Worm (Caenorhabditis elegans) whole organism, L4 larva: Measurements from ENCODE around the gene Y51H4A.5.

Experiments
- fos-1 ChIP-seq: fragments of 150-350 bp; optimal IDR thresholded peaks from 2 replicates; lab custom pipeline; 2014; ENCODE audit warnings: missing biosample characterization, missing genetic modification characterization
- nhr-77 ChIP-seq: fragments of 150-350 bp; optimal IDR thresholded peaks from 2 replicates; lab custom pipeline; 2014; ENCODE audit warnings: missing biosample characterization, missing genetic modification characterization
- zag-1 ChIP-seq: fragments of 150-350 bp; optimal IDR thresholded peaks from 2 replicates; lab custom pipeline; 2014; ENCODE audit warnings: missing biosample characterization, missing genetic modification characterization

- no peak for TF ChIP-seq nhr-77 (tag; lab: Kevin White, UChicago)
- TF ChIP-seq fos-1, result no peak
- no peak for TF ChIP-seq zag-1 (tag; lab: Kevin White, UChicago)
These were observed 43.1 kb downstream of the Y51H4A.5 start for ce11 chrIV:16482790-16483189.
